Fruit fly (Drosophila melanogaster) whole organism, embryonic: Measurements from ENCODE around the gene Mipp2.

ENCODE experiments used
- Atf-2 ChIP-seq: fragments of 200-800 bp; sonication (Bioruptor generic); optimal IDR thresholded peaks from 2 replicates; lab custom pipeline; 2016; ENCODE audit warnings: missing biosample characterization, missing genetic modification characterization
- Blimp-1 ChIP-seq: fragments of 200-800 bp; sonication (Bioruptor generic); optimal IDR thresholded peaks from 3 replicates; lab custom pipeline; 2018; ENCODE audit warnings: missing biosample characterization, missing genetic modification characterization, mild to moderate bottlenecking, moderate library complexity, missing genetic modification reagents
- CG10147 ChIP-seq: fragments of 200-800 bp; sonication (Bioruptor generic); optimal IDR thresholded peaks from 2 replicates; lab custom pipeline; 2019; ENCODE audit warnings: missing biosample characterization, mild to moderate bottlenecking, missing genetic modification characterization, moderate library complexity
- CG11695 ChIP-seq: fragments of 200-800 bp; sonication (Bioruptor generic); IDR thresholded peaks from 3 replicates; pipeline ENCODE4 v1.3.6; 2022; ENCODE audit warnings: missing biosample characterization, missing genetic modification characterization
- CG13775 ChIP-seq: fragments of 200-800 bp; sonication (Bioruptor generic); optimal IDR thresholded peaks from 3 replicates; lab custom pipeline; 2017; ENCODE audit warnings: missing biosample characterization, mild to moderate bottlenecking, missing genetic modification characterization
- CG2202 ChIP-seq: fragments of 200-800 bp; sonication (Bioruptor generic); optimal IDR thresholded peaks from 2 replicates; lab custom pipeline; 2018; ENCODE audit warnings: missing biosample characterization, mild to moderate bottlenecking, missing genetic modification characterization
- CG3163 ChIP-seq: fragments of 200-800 bp; sonication (Bioruptor generic); optimal IDR thresholded peaks from 3 replicates; lab custom pipeline; 2016; ENCODE audit warnings: missing biosample characterization, missing genetic modification characterization
- CG32767 ChIP-seq: fragments of 200-800 bp; sonication (Bioruptor generic); IDR thresholded peaks from 2 replicates; pipeline ENCODE4 v1.3.6; 2022; ENCODE audit warnings: missing biosample characterization, missing genetic modification characterization
- CG34224 ChIP-seq: fragments of 200-800 bp; sonication (Bioruptor generic); IDR thresholded peaks from 3 replicates; pipeline ENCODE4 v1.3.6; 2022; ENCODE audit warnings: missing biosample characterization, missing genetic modification characterization; ENCODE audit not compliant: partially characterized antibody
- CG6854 ChIP-seq: fragments of 200-800 bp; sonication (Bioruptor generic); optimal IDR thresholded peaks from 3 replicates; lab custom pipeline; 2017; ENCODE audit warnings: missing biosample characterization, mild to moderate bottlenecking, missing genetic modification characterization
- CG8290 ChIP-seq, 3 experiments: fragments of 200-800 bp; sonication (Bioruptor generic); optimal IDR thresholded peaks; 2 replicates each; lab custom pipeline; 2016 to 2019; ENCODE audit warnings: missing biosample characterization in 3 of 3, missing genetic modification characterization in 3 of 3, mild to moderate bottlenecking in 2 of 3, moderate library complexity in 1 of 3
- CG9932 ChIP-seq: fragments of 200-800 bp; sonication (Bioruptor generic); IDR thresholded peaks from 2 replicates; pipeline ENCODE4 v1.3.6; 2022; ENCODE audit warnings: missing biosample characterization, missing genetic modification characterization
- D ChIP-seq, 2 experiments: fragments of 200-800 bp in 1 of 2; fragments of >200 bp in 1 of 2; sonication (Bioruptor generic) in 1 of 2; optimal IDR thresholded peaks; 2 replicates in 1 of 2; 3 replicates in 1 of 2; lab custom pipeline; 2017; ENCODE audit warnings: mild to moderate bottlenecking in 1 of 2, missing biosample characterization in 1 of 2, missing genetic modification characterization in 1 of 2, missing genetic modification reagents in 1 of 2
- Dfd ChIP-seq, 2 experiments: fragments of >200 bp; optimal IDR thresholded peaks; 2 replicates each; lab custom pipeline; 2017; ENCODE audit warnings: missing biosample characterization in 2 of 2, missing genetic modification characterization in 2 of 2
- Dp ChIP-seq: fragments of 200-800 bp; sonication (Bioruptor generic); optimal IDR thresholded peaks from 2 replicates; lab custom pipeline; 2018; ENCODE audit warnings: missing biosample characterization, mild to moderate bottlenecking, missing genetic modification characterization, moderate library complexity
- Dref ChIP-seq: fragments of 200-800 bp; sonication (Bioruptor generic); IDR thresholded peaks from 2 replicates; pipeline ENCODE4 v1.3.6; 2022; ENCODE audit warnings: missing biosample characterization, missing genetic modification characterization
- ERR ChIP-seq: fragments of 200-800 bp; sonication (Bioruptor generic); optimal IDR thresholded peaks from 2 replicates; lab custom pipeline; 2016; ENCODE audit warnings: missing biosample characterization, missing genetic modification characterization
- H2.0 ChIP-seq: fragments of 200-800 bp; sonication (Bioruptor generic); IDR thresholded peaks from 2 replicates; pipeline ENCODE4 v1.3.6; 2022; ENCODE audit warnings: missing biosample characterization, missing genetic modification characterization
- NC2α ChIP-seq: fragments of 200-800 bp; sonication (Bioruptor generic); optimal IDR thresholded peaks from 2 replicates; lab custom pipeline; 2016; ENCODE audit warnings: missing biosample characterization, missing genetic modification characterization
- Rfx ChIP-seq: fragments of 200-800 bp; sonication (Bioruptor generic); IDR thresholded peaks from 2 replicates; pipeline ENCODE4 v1.3.6; 2022; ENCODE audit warnings: missing biosample characterization, missing genetic modification characterization
- Six4 ChIP-seq: fragments of 200-800 bp; sonication (Bioruptor generic); optimal IDR thresholded peaks from 2 replicates; lab custom pipeline; 2016; ENCODE audit warnings: missing biosample characterization, missing genetic modification characterization
- Tbp ChIP-seq: fragments of >200 bp; optimal IDR thresholded peaks from 2 replicates; lab custom pipeline; 2018; ENCODE audit warnings: missing biosample characterization, missing genetic modification characterization
- ab ChIP-seq: fragments of 200-800 bp; sonication (Bioruptor generic); optimal IDR thresholded peaks from 2 replicates; lab custom pipeline; 2016; ENCODE audit warnings: missing biosample characterization, missing genetic modification characterization
- ara ChIP-seq: fragments of 200-800 bp; sonication (Bioruptor generic); IDR thresholded peaks from 2 replicates; pipeline ENCODE4 v1.3.6; 2022; ENCODE audit warnings: missing biosample characterization, missing genetic modification characterization
- ase ChIP-seq: fragments of 200-800 bp; sonication (Bioruptor generic); IDR thresholded peaks from 3 replicates; pipeline ENCODE4 v1.3.6; 2022; ENCODE audit warnings: missing biosample characterization, missing genetic modification characterization
- ash1 ChIP-seq: fragments of 200-800 bp; sonication (Bioruptor generic); optimal IDR thresholded peaks from 2 replicates; lab custom pipeline; 2018; ENCODE audit warnings: missing biosample characterization, mild to moderate bottlenecking, missing genetic modification characterization
- ato ChIP-seq: fragments of 200-800 bp; sonication (Bioruptor generic); IDR thresholded peaks from 2 replicates; pipeline ENCODE4 v1.3.6; 2022; ENCODE audit warnings: missing biosample characterization, missing genetic modification characterization; ENCODE audit not compliant: partially characterized antibody
- bigmax ChIP-seq: fragments of 200-800 bp; sonication (Bioruptor generic); optimal IDR thresholded peaks from 2 replicates; lab custom pipeline; 2018; ENCODE audit warnings: missing biosample characterization, mild to moderate bottlenecking, missing genetic modification characterization
- chm ChIP-seq: fragments of 200-800 bp; sonication (Bioruptor generic); IDR thresholded peaks from 2 replicates; pipeline ENCODE4 v1.3.6; 2022; ENCODE audit warnings: missing biosample characterization, missing genetic modification characterization
- corto ChIP-seq: fragments of 200-800 bp; sonication (Bioruptor generic); optimal IDR thresholded peaks from 2 replicates; lab custom pipeline; 2016; ENCODE audit warnings: missing biosample characterization, mild to moderate bottlenecking, missing genetic modification characterization, moderate library complexity
- ems ChIP-seq: fragments of 200-800 bp; sonication (Bioruptor generic); optimal IDR thresholded peaks from 3 replicates; lab custom pipeline; 2016; ENCODE audit warnings: missing biosample characterization, missing genetic modification characterization
- fru ChIP-seq: fragments of >200 bp; optimal IDR thresholded peaks from 2 replicates; lab custom pipeline; 2017
- fu2 ChIP-seq: fragments of 200-800 bp; sonication (Bioruptor generic); optimal IDR thresholded peaks from 2 replicates; lab custom pipeline; 2016; ENCODE audit warnings: missing biosample characterization, missing genetic modification characterization
- hb ChIP-seq: fragments of 200-800 bp; sonication (Bioruptor generic); IDR thresholded peaks from 3 replicates; pipeline ENCODE4 v1.3.6; 2022; ENCODE audit warnings: missing biosample characterization, missing genetic modification characterization; ENCODE audit not compliant: partially characterized antibody
- inv ChIP-seq: fragments of 200-800 bp; sonication (Bioruptor generic); IDR thresholded peaks from 2 replicates; pipeline ENCODE4 v1.3.6; 2022; ENCODE audit warnings: missing biosample characterization, missing genetic modification characterization; ENCODE audit not compliant: partially characterized antibody
- jumu ChIP-seq: fragments of 200-800 bp; sonication (Bioruptor generic); optimal IDR thresholded peaks from 3 replicates; lab custom pipeline; 2016; ENCODE audit warnings: missing biosample characterization, missing genetic modification characterization
- kay ChIP-seq: fragments of 200-800 bp; sonication (Bioruptor generic); optimal IDR thresholded peaks from 2 replicates; lab custom pipeline; 2016; ENCODE audit warnings: missing biosample characterization, missing genetic modification characterization
- knrl ChIP-seq: fragments of 200-800 bp; sonication (Bioruptor generic); IDR thresholded peaks from 3 replicates; pipeline ENCODE4 v1.3.6; 2022; ENCODE audit warnings: missing biosample characterization, missing genetic modification characterization; ENCODE audit not compliant: partially characterized antibody
- p53 ChIP-seq: fragments of 200-800 bp; sonication (Bioruptor generic); optimal IDR thresholded peaks from 2 replicates; lab custom pipeline; 2016; ENCODE audit warnings: missing biosample characterization, missing genetic modification characterization
- peb ChIP-seq: fragments of 200-800 bp; sonication (Bioruptor generic); IDR thresholded peaks from 2 replicates; pipeline ENCODE4 v1.3.6; 2022; ENCODE audit warnings: missing biosample characterization, missing genetic modification characterization
- sens-2 ChIP-seq: fragments of 200-800 bp; sonication (Bioruptor generic); IDR thresholded peaks from 2 replicates; pipeline ENCODE4 v1.3.6; 2022; ENCODE audit warnings: missing biosample characterization, missing genetic modification characterization
- sob ChIP-seq: fragments of 200-800 bp; sonication (Bioruptor generic); IDR thresholded peaks from 2 replicates; pipeline ENCODE4 v1.3.6; 2022; ENCODE audit warnings: missing biosample characterization, missing genetic modification characterization
- sr ChIP-seq: fragments of 200-800 bp; sonication (Bioruptor generic); IDR thresholded peaks from 3 replicates; pipeline ENCODE4 v1.3.6; 2022; ENCODE audit warnings: missing biosample characterization, missing genetic modification characterization
- sug ChIP-seq: fragments of 200-800 bp; optimal IDR thresholded peaks from 2 replicates; lab custom pipeline; 2019; ENCODE audit warnings: missing biosample characterization, mild to moderate bottlenecking, missing genetic modification characterization, moderate library complexity
- tx ChIP-seq: fragments of 200-800 bp; sonication (Bioruptor generic); optimal IDR thresholded peaks from 2 replicates; lab custom pipeline; 2016; ENCODE audit warnings: missing biosample characterization, missing genetic modification characterization
- unc-4 ChIP-seq: fragments of 200-800 bp; sonication (Bioruptor generic); IDR thresholded peaks from 2 replicates; pipeline ENCODE4 v1.3.6; 2022; ENCODE audit warnings: missing biosample characterization, missing genetic modification characterization; ENCODE audit not compliant: partially characterized antibody
- vfl ChIP-seq: fragments of 200-800 bp; sonication (Bioruptor generic); optimal IDR thresholded peaks from 2 replicates; lab custom pipeline; 2016; ENCODE audit warnings: missing biosample characterization, missing genetic modification characterization
- zen ChIP-seq: fragments of 200-800 bp; sonication (Bioruptor generic); optimal IDR thresholded peaks from 3 replicates; lab custom pipeline; 2018; ENCODE audit warnings: missing biosample characterization, mild to moderate bottlenecking, missing genetic modification characterization, moderate library complexity
- zf30C ChIP-seq: fragments of 200-800 bp; sonication (Bioruptor generic); optimal IDR thresholded peaks from 3 replicates; lab custom pipeline; 2018; ENCODE audit warnings: missing biosample characterization, mild to moderate bottlenecking, missing genetic modification characterization

The Mipp2 gene

DNA sequence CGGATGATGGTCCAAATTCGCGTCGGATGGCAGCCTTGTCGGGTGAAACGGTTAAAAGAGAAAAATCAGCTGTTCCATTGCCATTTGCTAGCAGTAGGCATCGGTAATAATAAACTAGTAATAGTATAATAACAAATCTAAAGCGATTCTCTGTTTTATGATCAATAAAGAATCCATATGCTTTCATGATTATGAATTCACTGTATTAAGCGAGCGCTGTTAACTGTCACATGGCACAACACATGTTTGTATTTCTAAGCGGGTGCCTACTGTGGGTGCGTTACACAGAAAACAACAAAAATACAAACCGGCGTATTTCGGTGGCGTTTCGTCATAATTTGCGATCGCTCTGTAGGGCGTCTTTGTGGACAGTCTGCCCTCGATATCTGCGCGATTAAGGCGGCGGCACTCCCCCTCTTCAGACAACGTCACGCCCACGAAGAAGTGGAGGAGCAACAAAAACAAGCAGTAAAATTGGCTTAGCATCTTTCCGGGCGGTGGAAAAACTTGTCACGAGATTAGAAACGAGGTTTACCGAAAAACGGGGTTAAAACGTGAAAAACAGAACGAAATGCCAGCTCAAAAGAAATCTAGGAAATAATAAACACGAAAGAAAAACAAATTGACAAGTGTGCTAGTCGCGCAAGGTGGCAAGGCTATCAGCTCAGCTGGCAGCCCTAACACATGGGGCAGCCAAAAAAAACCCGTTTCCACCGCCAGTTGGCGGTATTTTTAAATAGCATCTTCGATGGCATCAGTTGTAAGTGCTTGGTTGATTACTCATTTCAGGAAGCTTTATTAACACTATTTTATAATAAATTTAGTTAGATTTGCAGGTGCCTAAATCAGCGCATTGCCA lies at the start of gene Mipp2, which contains the start of gene Nep1 (continued):
- TF ChIP-seq ERR (no peak), Dref (GFP tag; lab: Robert Waterston, UW) (peak; percentile 36; the same call in 1 of the 2 replicates), bigmax (GFP tag; lab: Kevin White, UChicago) (no peak), sug (tag; lab: Kevin White, UChicago) (peak; percentile 8), chm (GFP tag; lab: Robert Waterston, UW) (no peak), zf30C (GFP tag; lab: Kevin White, UChicago) (no peak), jumu (GFP tag; lab: Kevin White, UChicago) (peak; percentile 59), CG3163 (GFP tag; lab: Kevin White, UChicago) (no peak), Dfd (GFP tag; optimal IDR thresholded peaks at IDR 0.05; lab: Kevin White, UChicago) (no peak), Tbp (GFP tag; lab: Kevin White, UChicago) (no peak), ab (no peak), p53 (no peak), ems (GFP tag; lab: Kevin White, UChicago) (peak; percentile 1), kay (GFP tag; lab: Kevin White, UChicago) (no peak), CG2202 (tag; lab: Kevin White, UChicago) (no peak), CG11695 (no peak), ash1 (GFP tag; lab: Kevin White, UChicago) (no peak), NC2α (GFP tag; lab: Kevin White, UChicago) (no peak), sr (GFP tag; lab: Robert Waterston, UW) (no peak), unc-4 (GFP tag; lab: Robert Waterston, UW) (no peak), sob (GFP tag; lab: Robert Waterston, UW) (peak; percentile 51; the same call in 1 of the 2 replicates), Blimp-1 (GFP tag; lab: Kevin White, UChicago) (no peak), inv (GFP tag; lab: Robert Waterston, UW) (no peak), H2.0 (peak; percentile 18; the same call in 1 of the 2 replicates), ato (no peak), tx (GFP tag; lab: Kevin White, UChicago) (no peak), Six4 (GFP tag; lab: Kevin White, UChicago) (no peak), Dp (GFP tag; lab: Kevin White, UChicago) (peak; percentile 71), hb (no peak), corto (GFP tag; lab: Kevin White, UChicago) (no peak), zen (tag; lab: Kevin White, UChicago) (no peak), Rfx (peak; percentile 74), knrl (GFP tag; lab: Robert Waterston, UW) (0 out of 3 replicates have a peak, but pooled peaks have one; percentile 10), CG10147 (GFP tag; lab: Kevin White, UChicago) (no peak), CG6854 (GFP tag; lab: Kevin White, UChicago) (peak; percentile 1), CG8290 (GFP tag; optimal IDR thresholded peaks at IDR 0.05; lab: Kevin White, UChicago) (no peak), CG8290 (tag; optimal IDR thresholded peaks at IDR 0.05; lab: Kevin White, UChicago) (peak in 1 of 2 experiments; percentile 55), sens-2 (no peak), fu2 (no peak), peb (GFP tag; lab: Robert Waterston, UW) (no peak), ara (no peak), vfl (GFP tag; lab: Kevin White, UChicago) (no peak), CG32767 (GFP tag; lab: Robert Waterston, UW) (no peak), Atf-2 (no peak), CG34224 (GFP tag; lab: Robert Waterston, UW) (no peak), D (optimal IDR thresholded peaks at IDR 0.05; lab: Kevin White, UChicago) (no peak), D (GFP tag; optimal IDR thresholded peaks at IDR 0.05; lab: Kevin White, UChicago) (no peak), CG9932 (GFP tag; lab: Robert Waterston, UW) (peak; percentile 66), ase (GFP tag; lab: Robert Waterston, UW) (no peak), fru (lab: Kevin White, UChicago) (no peak), CG13775 (GFP tag; lab: Kevin White, UChicago) (peak; percentile 33)
